Worm (Caenorhabditis elegans) whole organism, L4 larva: ENCODE measurements around the gene Y97E10C.1.

Experiments used
- F37D6.2 ChIP-seq: sonication (generic microtip); optimal IDR thresholded peaks from 2 replicates; lab custom pipeline; 2016; ENCODE audit warnings: mild to moderate bottlenecking, missing genetic modification characterization, missing compliant biosample characterization
- T20F7.1 ChIP-seq: fragments of 200-800 bp; sonication (Bioruptor generic); optimal IDR thresholded peaks from 2 replicates; lab custom pipeline; 2018; ENCODE audit warnings: mild to moderate bottlenecking, missing genetic modification characterization, missing compliant biosample characterization
- T26A8.4 ChIP-seq: fragments of 200-800 bp; sonication (Bioruptor generic); IDR thresholded peaks from 2 replicates; pipeline ENCODE4 v1.3.6; 2022; ENCODE audit warnings: missing genetic modification characterization, missing compliant biosample characterization
- Y48G9A.11 ChIP-seq: fragments of 200-800 bp; sonication (Bioruptor generic); IDR thresholded peaks from 2 replicates; pipeline ENCODE4 v1.3.6; 2022; ENCODE audit warnings: missing genetic modification reagents, missing genetic modification characterization, missing compliant biosample characterization
- Y5F2A.4 ChIP-seq: fragments of 200-800 bp; sonication (Bioruptor generic); optimal IDR thresholded peaks from 2 replicates; lab custom pipeline; 2018; ENCODE audit warnings: mild to moderate bottlenecking, missing genetic modification characterization, missing compliant biosample characterization
- aha-1 ChIP-seq: fragments of 150-350 bp; peaks from one replicate; lab custom pipeline; 2014; ENCODE audit warnings: missing biosample characterization, missing genetic modification characterization
- ama-1 ChIP-seq: fragments of 150-350 bp; optimal IDR thresholded peaks from 2 replicates; lab custom pipeline; 2014; ENCODE audit warnings: inconsistent platforms, mixed read lengths
- arid-1 ChIP-seq: fragments of 200-800 bp; sonication (Bioruptor generic); conservative IDR thresholded peaks from 2 replicates; pipeline ENCODE4 v1.3.6; 2022; ENCODE audit warnings: missing genetic modification reagents, missing genetic modification characterization, missing compliant biosample characterization
- ces-1 ChIP-seq: fragments of 150-350 bp; sonication (generic microtip); optimal IDR thresholded peaks from 4 replicates; lab custom pipeline; 2014; ENCODE audit warnings: missing biosample characterization, missing genetic modification reagents, missing genetic modification characterization
- cey-2 ChIP-seq: sonication (generic microtip); optimal IDR thresholded peaks from 3 replicates; lab custom pipeline; 2017; ENCODE audit warnings: missing genetic modification characterization, mild to moderate bottlenecking, missing compliant biosample characterization, antibody characterized with exemption, borderline replicate concordance; ENCODE audit not compliant: insufficient read depth
- ctbp-1 ChIP-seq: fragments of 200-800 bp; sonication (Bioruptor generic); IDR thresholded peaks from 2 replicates; pipeline ENCODE4 v1.3.6; 2022; ENCODE audit warnings: missing genetic modification reagents, missing genetic modification characterization, missing compliant biosample characterization
- dmd-8 ChIP-seq: fragments of 200-800 bp; sonication (Bioruptor generic); IDR thresholded peaks from 2 replicates; pipeline ENCODE4 v1.3.6; 2022; ENCODE audit warnings: missing genetic modification characterization, missing compliant biosample characterization
- dpl-1 ChIP-seq: fragments of 150-350 bp; optimal IDR thresholded peaks from 2 replicates; lab custom pipeline; 2014; ENCODE audit warnings: missing biosample characterization, missing genetic modification reagents, missing genetic modification characterization
- duxl-1 ChIP-seq: sonication (generic microtip); optimal IDR thresholded peaks from 2 replicates; lab custom pipeline; 2016; ENCODE audit warnings: mild to moderate bottlenecking, missing genetic modification characterization, moderate library complexity, missing compliant biosample characterization; ENCODE audit not compliant: poor library complexity
- egl-43 ChIP-seq: fragments of 200-800 bp; sonication (Bioruptor generic); IDR thresholded peaks from 2 replicates; pipeline ENCODE4 v1.3.6; 2022; ENCODE audit warnings: missing genetic modification reagents, missing genetic modification characterization, missing compliant biosample characterization
- hif-1 ChIP-seq, 2 experiments: sonication (generic microtip); optimal IDR thresholded peaks; 2 replicates each; lab custom pipeline; 2016 to 2017; ENCODE audit warnings: missing compliant biosample characterization in 2 of 2, missing genetic modification characterization in 2 of 2, missing genetic modification reagents in 2 of 2, missing genotype in 2 of 2, mild to moderate bottlenecking in 1 of 2
- hlh-30 ChIP-seq: sonication (generic microtip); optimal IDR thresholded peaks from 2 replicates; lab custom pipeline; 2017; ENCODE audit warnings: antibody characterized with exemption, mild to moderate bottlenecking, missing genetic modification characterization, missing compliant biosample characterization; ENCODE audit not compliant: insufficient read depth
- hmg-1.1 ChIP-seq: fragments of 200-800 bp; sonication (Bioruptor generic); IDR thresholded peaks from 2 replicates; pipeline ENCODE4 v1.3.6; 2022; ENCODE audit warnings: missing genetic modification reagents, missing genetic modification characterization, missing compliant biosample characterization
- lim-7 ChIP-seq: fragments of 200-800 bp; sonication (Bioruptor generic); IDR thresholded peaks from 2 replicates; pipeline ENCODE4 v1.3.6; 2022; ENCODE audit warnings: missing genetic modification characterization, missing compliant biosample characterization
- lin-1 ChIP-seq: fragments of 200-800 bp; sonication (Bioruptor generic); IDR thresholded peaks from 2 replicates; pipeline ENCODE4 v1.3.6; 2022; ENCODE audit warnings: missing genetic modification reagents, missing genetic modification characterization, missing compliant biosample characterization
- lin-15B ChIP-seq: fragments of 150-350 bp; sonication (generic microtip); optimal IDR thresholded peaks from 3 replicates; lab custom pipeline; 2014; ENCODE audit warnings: missing biosample characterization, missing genetic modification characterization
- lin-29 ChIP-seq: fragments of 200-800 bp; sonication (Bioruptor generic); IDR thresholded peaks from 2 replicates; pipeline ENCODE4 v1.3.6; 2022; ENCODE audit warnings: missing genetic modification reagents, missing genetic modification characterization, missing compliant biosample characterization
- lsy-2 ChIP-seq, 2 experiments: fragments of 150-350 bp in 1 of 2; sonication (generic microtip) in 1 of 2; optimal IDR thresholded peaks; 2 replicates each; lab custom pipeline; 2014 to 2017; ENCODE audit warnings: missing biosample characterization in 2 of 2, missing genetic modification characterization in 2 of 2
- madf-9 ChIP-seq: fragments of 200-800 bp; sonication (Bioruptor generic); conservative IDR thresholded peaks from 2 replicates; pipeline ENCODE4 v1.3.6; 2022; ENCODE audit warnings: missing genetic modification reagents, missing genetic modification characterization, missing compliant biosample characterization
- mdt-29 ChIP-seq: fragments of 200-800 bp; sonication (Bioruptor generic); IDR thresholded peaks from 2 replicates; pipeline ENCODE4 v1.3.6; 2022; ENCODE audit warnings: missing genetic modification reagents, missing genetic modification characterization, missing compliant biosample characterization
- mep-1 ChIP-seq: fragments of 150-350 bp; sonication (generic microtip); optimal IDR thresholded peaks from 3 replicates; lab custom pipeline; 2014; ENCODE audit warnings: missing biosample characterization, missing genetic modification characterization
- mxl-2 ChIP-seq: fragments of 200-800 bp; sonication (Bioruptor generic); conservative IDR thresholded peaks from 2 replicates; pipeline ENCODE4 v1.3.6; 2022; ENCODE audit warnings: missing genetic modification reagents, missing genetic modification characterization, missing compliant biosample characterization
- nhr-11 ChIP-seq: fragments of 150-350 bp; optimal IDR thresholded peaks from 2 replicates; lab custom pipeline; 2014; ENCODE audit warnings: missing biosample characterization, missing genetic modification characterization
- nhr-111 ChIP-seq: fragments of 200-800 bp; sonication (Bioruptor generic); optimal IDR thresholded peaks from 2 replicates; lab custom pipeline; 2018; ENCODE audit warnings: mild to moderate bottlenecking, missing genetic modification characterization, missing compliant biosample characterization
- nhr-28 ChIP-seq: fragments of 150-350 bp; optimal IDR thresholded peaks from 2 replicates; lab custom pipeline; 2014; ENCODE audit warnings: missing biosample characterization, missing genetic modification characterization
- nhr-41 ChIP-seq: fragments of 200-800 bp; sonication (Bioruptor generic); IDR thresholded peaks from 2 replicates; pipeline ENCODE4 v1.3.6; 2022; ENCODE audit warnings: missing genetic modification reagents, missing genetic modification characterization, missing compliant biosample characterization
- nhr-48 ChIP-seq: sonication (generic microtip); optimal IDR thresholded peaks from 2 replicates; lab custom pipeline; 2016; ENCODE audit warnings: mild to moderate bottlenecking, missing genetic modification characterization, missing compliant biosample characterization
- pha-4 ChIP-seq, 2 experiments: fragments of 150-350 bp in 1 of 2; fragments of 200-800 bp in 1 of 2; sonication (Bioruptor generic) in 1 of 2; IDR thresholded peaks in 1 of 2; optimal IDR thresholded peaks in 1 of 2; 2 replicates each; pipeline versions ENCODE4 v1.3.6 to Lab custom; 2014 to 2022; ENCODE audit warnings: missing genetic modification characterization in 2 of 2, missing genetic modification reagents in 2 of 2, missing biosample characterization in 1 of 2, missing compliant biosample characterization in 1 of 2
- rbr-2 ChIP-seq: sonication (generic microtip); optimal IDR thresholded peaks from 2 replicates; lab custom pipeline; 2016; ENCODE audit warnings: missing genotype, missing genetic modification characterization, missing compliant biosample characterization
- set-16 ChIP-seq: fragments of 200-800 bp; sonication (Bioruptor generic); IDR thresholded peaks from 2 replicates; pipeline ENCODE4 v1.3.6; 2022; ENCODE audit warnings: missing genetic modification reagents, missing genetic modification characterization, missing compliant biosample characterization
- skn-1 ChIP-seq: fragments of 150-350 bp; optimal IDR thresholded peaks from 2 replicates; lab custom pipeline; 2014; ENCODE audit warnings: missing biosample characterization, missing genetic modification characterization
- snpc-1.2 ChIP-seq: fragments of 200-800 bp; sonication (Bioruptor generic); IDR thresholded peaks from 2 replicates; pipeline ENCODE4 v1.3.6; 2022; ENCODE audit warnings: missing genetic modification reagents, missing genetic modification characterization, missing compliant biosample characterization
- snpc-4 ChIP-seq: fragments of 150-350 bp; optimal IDR thresholded peaks from 2 replicates; lab custom pipeline; 2014; ENCODE audit warnings: missing biosample characterization, missing genetic modification characterization
- tra-1 ChIP-seq: fragments of 200-800 bp; sonication (Bioruptor generic); IDR thresholded peaks from 2 replicates; pipeline ENCODE4 v1.3.6; 2022; ENCODE audit warnings: missing genetic modification reagents, missing genetic modification characterization, missing compliant biosample characterization
- unc-62 ChIP-seq, 3 experiments: fragments of 150-350 bp in 1 of 3; sonication (generic microtip); optimal IDR thresholded peaks in 2 of 3; peaks in 1 of 3; 1 replicate in 1 of 3; 2 replicates in 2 of 3; lab custom pipeline; 2014 to 2017; ENCODE audit warnings: missing biosample characterization in 3 of 3, missing genetic modification characterization in 3 of 3, missing genetic modification reagents in 3 of 3, missing genotype in 1 of 3
- vab-7 ChIP-seq: fragments of 200-800 bp; sonication (Bioruptor generic); IDR thresholded peaks from 2 replicates; pipeline ENCODE4 v1.3.6; 2022; ENCODE audit warnings: missing genetic modification reagents, missing genetic modification characterization, missing compliant biosample characterization
- zip-11 ChIP-seq: fragments of 200-800 bp; sonication (Bioruptor generic); IDR thresholded peaks from 2 replicates; pipeline ENCODE4 v1.3.6; 2022; ENCODE audit warnings: missing genetic modification characterization, missing compliant biosample characterization
- ztf-7 ChIP-seq: fragments of 150-350 bp; optimal IDR thresholded peaks from 2 replicates; lab custom pipeline; 2014; ENCODE audit warnings: missing biosample characterization, missing genetic modification characterization

Y97E10C.1 gene

ce11 chrV:7730488-7730887 is 1.8 kb downstream of the Y97E10C.1 start (continued):
- TF ChIP-seq lin-15B (no peak), tra-1 (GFP tag; lab: Robert Waterston, UW) (no peak), arid-1 (0 out of 2 replicates have a peak, but pooled peaks have one; percentile 61), rbr-2 (tag; lab: Kevin White, UChicago) (peak; percentile 56), dpl-1 (GFP tag; lab: Kevin White, UChicago) (peak; percentile 38), duxl-1 (tag; lab: Kevin White, UChicago) (peak; percentile 42), ces-1 (no peak), mep-1 (tag; lab: Kevin White, UChicago) (peak; percentile 35), T26A8.4 (peak; percentile 77), snpc-1.2 (GFP tag; lab: Robert Waterston, UW) (peak; percentile 52; the same call in 1 of the 2 replicates), hlh-30 (tag; lab: Kevin White, UChicago) (peak; percentile 64), lin-1 (GFP tag; lab: Robert Waterston, UW) (peak; percentile 37; the same call in 1 of the 2 replicates), Y5F2A.4 (GFP tag; lab: Kevin White, UChicago) (peak; percentile 52), mxl-2 (no peak), pha-4 (GFP tag; IDR thresholded peaks at IDR 0.05; lab: Robert Waterston, UW) (peak; percentile 25; the same call in 1 of the 2 replicates), pha-4 (tag; optimal IDR thresholded peaks at IDR 0.05; lab: Kevin White, UChicago) (no peak), lsy-2 (tag; optimal IDR thresholded peaks at IDR 0.05; lab: Kevin White, UChicago) (peak in 1 of 2 experiments; percentile 68)

ce11 chrV:7733240-7733765 is 4.6 kb downstream of the Y97E10C.1 start:
- TF ChIP-seq lsy-2 (tag; optimal IDR thresholded peaks at IDR 0.05; lab: Kevin White, UChicago) (peak in 1 of 2 experiments; percentile 32), pha-4 (GFP tag; IDR thresholded peaks at IDR 0.05; lab: Robert Waterston, UW) (no peak), pha-4 (tag; optimal IDR thresholded peaks at IDR 0.05; lab: Kevin White, UChicago) (no peak), egl-43 (GFP tag; lab: Robert Waterston, UW) (0 out of 2 replicates have a peak, but pooled peaks have one; percentile 24), lim-7 (GFP tag; lab: Robert Waterston, UW) (0 out of 2 replicates have a peak, but pooled peaks have one; percentile 26), aha-1 (tag; lab: Kevin White, UChicago) (peak; percentile 83), Y5F2A.4 (GFP tag; lab: Kevin White, UChicago) (peak; percentile 1), ama-1 (lab: Kevin White, UChicago) (peak; percentile 46), zip-11 (GFP tag; lab: Robert Waterston, UW) (0 out of 2 replicates have a peak, but pooled peaks have one; percentile 9), mep-1 (tag; lab: Kevin White, UChicago) (peak; percentile 26), nhr-48 (tag; lab: Kevin White, UChicago) (peak; percentile 13), hlh-30 (tag; lab: Kevin White, UChicago) (no peak), madf-9 (GFP tag; lab: Robert Waterston, UW) (no peak)
- TF ChIP-seq, all 104 proteins: peak for 9

- TF ChIP-seq Y48G9A.11 (GFP tag; lab: Robert Waterston, UW) (no peak), nhr-11 (tag; lab: Kevin White, UChicago) (no peak), T20F7.1 (no peak), vab-7 (GFP tag; lab: Robert Waterston, UW) (no peak), cey-2 (tag; lab: Kevin White, UChicago) (no peak), lin-29 (GFP tag; lab: Robert Waterston, UW) (no peak), set-16 (GFP tag; lab: Robert Waterston, UW) (no peak), ctbp-1 (GFP tag; lab: Robert Waterston, UW) (no peak), dmd-8 (GFP tag; lab: Robert Waterston, UW) (no peak), nhr-41 (no peak), hlh-30 (tag; lab: Kevin White, UChicago) (peak; percentile 74), aha-1 (tag; lab: Kevin White, UChicago) (peak; percentile 22), pha-4 (GFP tag; IDR thresholded peaks at IDR 0.05; lab: Robert Waterston, UW) (no peak), pha-4 (tag; optimal IDR thresholded peaks at IDR 0.05; lab: Kevin White, UChicago) (no peak), mdt-29 (no peak), nhr-111 (GFP tag; lab: Kevin White, UChicago) (no peak), nhr-28 (tag; lab: Kevin White, UChicago) (peak; percentile 65), skn-1 (no peak), unc-62 (GFP tag; optimal IDR thresholded peaks at IDR 0.05 in 1 of 2; lab: Kevin White, UChicago) (no peak), unc-62 (tag; optimal IDR thresholded peaks at IDR 0.05; lab: Kevin White, UChicago) (no peak), snpc-4 (tag; lab: Kevin White, UChicago) (no peak), hmg-1.1 (GFP tag; lab: Robert Waterston, UW) (peak; percentile 59; the same call in 1 of the 2 replicates), T26A8.4 (no peak), hif-1 (tag; optimal IDR thresholded peaks at IDR 0.05; lab: Kevin White, UChicago) (peak in 1 of 2 experiments; percentile 30), F37D6.2 (tag; lab: Kevin White, UChicago) (no peak), lim-7 (GFP tag; lab: Robert Waterston, UW) (no peak), ztf-7 (tag; lab: Kevin White, UChicago) (no peak)
Measured at ce11 chrV:7734909-7735308, 6.2 kb downstream of the Y97E10C.1 start, which contains the start of gene clic-1. TSS of gene clic-1 (minus strand) at chrV:7734911.
